Worm (Caenorhabditis elegans): ENCODE data around the gene C49C8.1.

Gene C49C8.1

DNA sequence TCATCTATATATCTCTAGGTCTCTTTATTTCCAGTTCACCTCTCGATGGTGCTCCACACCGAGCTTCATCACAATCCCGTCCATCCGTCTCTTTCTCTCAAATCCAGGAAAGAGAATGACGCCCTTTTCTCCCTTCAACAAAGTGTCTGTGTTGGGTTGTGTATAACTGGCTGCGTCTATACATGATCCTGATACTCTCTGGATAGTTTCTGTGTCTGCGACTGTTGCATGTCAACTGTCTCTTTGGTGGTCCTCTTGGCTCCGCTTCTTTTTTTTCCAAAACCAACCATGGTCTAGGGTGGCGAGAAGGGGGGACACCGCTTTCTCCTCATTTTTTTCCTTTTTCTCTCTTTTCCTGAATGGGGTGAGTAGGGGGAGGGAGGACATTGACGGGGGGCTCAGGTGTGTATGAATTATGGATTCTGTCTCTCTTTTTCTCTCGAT, 24.7 kb upstream of the C49C8.1 start:
- no peak for TF ChIP-seq W03F9.2 (tag; optimal IDR thresholded peaks at IDR 0.05)
- peak; percentile 67 for TF ChIP-seq him-1 (tag; optimal IDR thresholded peaks at IDR 0.05)
- no peak for TF ChIP-seq dao-5 (tag; optimal IDR thresholded peaks at IDR 0.05)

DNA sequence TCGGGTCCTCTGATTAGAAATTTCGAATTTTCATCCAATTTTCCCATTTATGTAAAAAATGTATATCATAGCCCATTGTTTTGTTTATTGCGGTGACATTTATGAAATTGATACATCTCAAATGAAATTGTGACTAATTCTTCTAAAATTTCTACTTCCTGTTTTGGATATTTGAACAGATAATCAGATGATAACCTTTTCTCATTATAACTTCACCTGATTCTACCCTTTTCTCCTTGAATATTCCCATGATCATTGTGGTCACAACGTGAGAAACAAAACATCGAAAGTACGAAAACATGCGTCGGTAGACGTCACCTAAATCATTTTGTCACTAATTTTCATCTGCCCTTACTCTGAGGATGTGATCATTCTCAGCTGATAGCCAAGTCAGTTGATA, 24.1 kb upstream of the C49C8.1 start:
- TF ChIP-seq dao-5 (tag; optimal IDR thresholded peaks at IDR 0.05): no peak
- no peak for TF ChIP-seq W03F9.2 (tag; optimal IDR thresholded peaks at IDR 0.05)

DNA sequence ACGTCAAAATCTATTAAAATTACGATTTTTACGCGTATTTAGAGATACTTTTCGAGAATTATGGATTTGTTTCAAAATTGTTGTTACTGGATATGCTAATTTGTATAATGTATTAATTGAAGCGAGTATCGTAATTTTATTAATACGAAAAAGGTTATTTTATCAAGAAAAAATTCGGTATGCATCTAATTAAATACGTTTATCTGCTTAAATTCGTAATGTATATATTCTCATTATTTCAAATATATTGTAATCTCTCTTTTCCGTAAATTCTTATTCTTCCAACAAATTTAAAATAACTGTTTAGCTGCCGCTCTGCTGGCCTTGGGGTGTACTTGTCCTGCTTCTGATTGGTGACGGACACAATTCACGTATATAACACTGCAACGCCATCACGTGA, 23.3 kb upstream of the C49C8.1 start, which contains the start of gene dgk-4:
dgk-4 (plus strand) TSS at position 301 of the 400 bp plus-strand sequence.
- TF ChIP-seq dao-5 (tag; optimal IDR thresholded peaks at IDR 0.05) (no peak), him-1 (tag; optimal IDR thresholded peaks at IDR 0.05) (no peak), W03F9.2 (tag; optimal IDR thresholded peaks at IDR 0.05) (no peak)

DNA sequence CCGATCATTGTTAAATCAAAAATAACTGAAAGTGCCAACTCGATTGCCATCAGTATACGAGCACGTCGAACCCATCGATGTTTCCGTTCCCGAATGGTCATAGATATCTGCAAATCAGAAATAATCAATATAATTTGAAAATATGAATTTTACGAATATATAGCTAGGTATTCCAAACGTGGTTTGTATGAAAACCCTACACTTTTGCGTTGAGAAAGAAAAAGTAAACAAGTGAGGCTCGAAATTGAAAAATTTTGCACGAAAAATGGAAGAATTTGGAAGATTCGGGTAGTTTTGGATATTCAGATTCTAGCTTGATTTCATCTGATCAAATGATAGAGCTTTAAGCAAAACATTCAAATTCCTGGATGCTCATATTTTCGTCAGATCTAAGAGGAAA, 15.6 kb upstream of the C49C8.1 start, which contains the start of gene F42A9.9:
F42A9.9 (minus strand) TSS at position 101 of the 400 bp plus-strand sequence.
- no peak for TF ChIP-seq him-1 (tag; optimal IDR thresholded peaks at IDR 0.05)
- no peak for TF ChIP-seq W03F9.2 (tag; optimal IDR thresholded peaks at IDR 0.05)
- TF ChIP-seq dao-5 (tag; optimal IDR thresholded peaks at IDR 0.05): no peak

DNA sequence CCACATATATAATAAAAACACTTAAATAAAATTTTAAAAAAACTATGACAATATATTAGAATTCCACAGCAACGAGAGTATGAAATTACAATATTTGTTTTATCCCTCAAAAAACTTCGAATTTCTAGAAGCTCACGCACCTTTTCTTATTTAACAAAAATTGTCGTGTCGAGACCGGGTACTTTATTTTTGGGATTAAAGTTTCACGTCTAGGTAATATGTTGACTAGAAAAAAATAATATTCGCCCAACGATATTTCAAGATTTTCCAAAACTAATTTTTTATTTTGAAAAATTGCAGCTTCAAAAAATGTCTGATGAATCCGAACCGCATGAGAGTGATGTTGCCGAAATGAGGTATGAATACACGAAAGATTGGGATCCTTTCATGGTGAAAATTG, 9.9 kb upstream of the C49C8.1 start, which contains the start of gene C49C8.3:
C49C8.3 (plus strand) TSS at position 301 of the 400 bp plus-strand sequence.
- no peak for TF ChIP-seq him-1 (tag; optimal IDR thresholded peaks at IDR 0.05)
- TF ChIP-seq W03F9.2 (tag; optimal IDR thresholded peaks at IDR 0.05): no peak
- no peak for TF ChIP-seq dao-5 (tag; optimal IDR thresholded peaks at IDR 0.05)

DNA sequence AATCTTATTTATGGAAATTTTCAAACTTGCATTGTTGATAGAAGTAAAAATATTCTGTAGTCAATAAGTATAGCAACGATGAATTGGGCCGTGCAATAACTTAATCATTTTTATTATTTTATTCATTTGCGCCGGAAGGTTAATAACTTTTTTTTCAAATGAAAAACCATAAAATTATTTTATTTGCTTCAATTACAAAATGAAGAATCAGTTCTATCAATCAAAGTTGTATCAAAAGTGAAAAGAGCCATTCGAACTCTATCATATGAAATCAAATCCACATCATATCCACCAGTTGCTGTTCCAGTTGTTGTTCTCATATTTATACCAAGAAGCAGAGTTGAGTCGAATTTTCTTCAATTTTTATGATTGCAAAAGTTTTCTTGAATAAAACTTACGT, 5.9 kb upstream of the C49C8.1 start, which contains the start of gene cyp-33E1:
cyp-33E1 (minus strand) TSS at position 101 of the 400 bp plus-strand sequence.
- TF ChIP-seq him-1 (tag; optimal IDR thresholded peaks at IDR 0.05) (no peak), dao-5 (tag; optimal IDR thresholded peaks at IDR 0.05) (no peak), W03F9.2 (tag; optimal IDR thresholded peaks at IDR 0.05) (no peak)

DNA sequence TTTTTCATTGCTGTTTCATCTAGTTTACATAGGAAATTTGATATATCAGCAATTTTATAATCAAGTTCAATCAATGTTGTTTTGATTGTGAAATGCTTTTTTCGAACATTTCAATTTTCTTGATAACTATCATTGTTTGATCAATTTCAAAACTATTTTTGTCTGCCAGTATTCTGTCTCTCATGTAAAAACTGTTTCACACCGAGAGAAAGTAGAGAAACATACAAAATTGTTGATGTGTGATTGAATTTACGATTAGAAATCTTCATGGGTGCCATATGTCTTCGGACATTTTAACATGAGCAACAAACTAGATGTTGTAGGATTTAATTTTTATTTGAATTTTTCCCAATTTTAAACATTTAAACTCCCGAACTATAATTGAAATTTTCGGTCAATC, 3.7 kb upstream of the C49C8.1 start, which contains the start of gene C49C8.2:
C49C8.2 (plus strand) TSS at position 393 of the 400 bp plus-strand sequence.
- TF ChIP-seq W03F9.2 (tag; optimal IDR thresholded peaks at IDR 0.05): no peak
- TF ChIP-seq him-1 (tag; optimal IDR thresholded peaks at IDR 0.05): no peak
- no peak for TF ChIP-seq dao-5 (tag; optimal IDR thresholded peaks at IDR 0.05)

DNA sequence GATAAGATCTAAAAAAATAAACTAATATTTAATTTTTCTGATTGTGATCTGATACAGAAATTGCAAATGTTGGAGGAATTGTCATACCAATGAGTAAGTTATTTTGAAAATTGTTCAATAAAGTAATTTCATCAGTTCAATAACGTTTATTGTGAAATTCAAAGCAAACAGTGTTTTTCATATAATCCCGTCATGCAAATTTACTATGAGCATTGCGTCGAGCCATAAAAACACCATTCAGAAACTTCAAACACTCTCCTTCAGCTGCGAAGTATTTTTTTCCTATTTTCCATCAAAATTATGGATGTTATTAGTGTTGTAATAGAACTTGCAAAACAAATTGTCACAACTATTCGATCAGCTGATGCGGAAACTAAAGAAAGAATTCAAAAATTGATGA, 2.5 kb upstream of the C49C8.1 start, which contains the start of gene C49C8.8:
C49C8.8 (plus strand) TSS at position 301 of the 400 bp plus-strand sequence.
- TF ChIP-seq W03F9.2 (tag; optimal IDR thresholded peaks at IDR 0.05): no peak
- TF ChIP-seq him-1 (tag; optimal IDR thresholded peaks at IDR 0.05): no peak
- TF ChIP-seq dao-5 (tag; optimal IDR thresholded peaks at IDR 0.05): no peak

DNA sequence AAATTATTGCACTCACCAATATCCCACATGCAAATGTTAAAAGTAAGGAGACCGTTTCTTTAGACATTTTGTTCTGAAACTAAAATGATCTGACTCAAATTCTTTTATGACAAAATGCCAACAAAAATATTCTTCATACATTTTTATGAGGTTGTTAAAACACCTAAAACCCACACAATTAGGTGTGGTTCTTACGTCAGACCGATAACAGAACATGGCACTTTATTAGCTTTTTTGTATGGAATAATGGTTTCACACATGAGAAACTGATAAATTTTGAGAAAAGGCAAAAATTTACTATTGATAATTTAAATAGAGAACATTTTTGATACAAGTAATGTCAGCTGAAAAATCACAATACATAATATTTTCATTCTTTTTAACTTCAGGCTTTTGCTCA, 786 bp upstream of the C49C8.1 start, which contains the start of gene C49C8.5:
C49C8.5 (minus strand) TSS at position 73 of the 400 bp plus-strand sequence.
- no peak for TF ChIP-seq him-1 (tag; optimal IDR thresholded peaks at IDR 0.05)
- TF ChIP-seq W03F9.2 (tag; optimal IDR thresholded peaks at IDR 0.05): no peak
- TF ChIP-seq dao-5 (tag; optimal IDR thresholded peaks at IDR 0.05): no peak

DNA sequence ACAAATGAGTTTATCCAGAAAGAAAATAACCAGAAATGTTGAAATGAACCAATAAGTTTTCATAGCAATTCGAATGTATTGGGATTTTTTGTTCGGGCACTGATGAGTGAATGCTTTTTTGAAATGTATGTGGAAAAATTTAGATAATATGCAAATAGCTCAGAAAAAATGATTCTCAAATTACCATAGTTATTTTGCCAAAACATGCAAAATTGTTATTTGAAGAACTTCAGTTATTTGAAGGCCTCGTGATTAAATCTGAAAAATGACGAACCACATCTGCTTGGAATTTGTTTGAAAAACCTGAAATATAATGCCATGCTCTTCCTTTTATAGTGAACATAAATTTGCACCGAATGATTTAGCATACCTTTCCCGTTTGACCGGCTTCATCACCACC, 3.7 kb downstream of the C49C8.1 start, which contains the start of gene C49C8.6:
C49C8.6 (minus strand) TSS at position 101 of the 400 bp plus-strand sequence.
- no peak for TF ChIP-seq him-1 (tag; optimal IDR thresholded peaks at IDR 0.05)
- TF ChIP-seq W03F9.2 (tag; optimal IDR thresholded peaks at IDR 0.05): no peak
- TF ChIP-seq dao-5 (tag; optimal IDR thresholded peaks at IDR 0.05): no peak

DNA sequence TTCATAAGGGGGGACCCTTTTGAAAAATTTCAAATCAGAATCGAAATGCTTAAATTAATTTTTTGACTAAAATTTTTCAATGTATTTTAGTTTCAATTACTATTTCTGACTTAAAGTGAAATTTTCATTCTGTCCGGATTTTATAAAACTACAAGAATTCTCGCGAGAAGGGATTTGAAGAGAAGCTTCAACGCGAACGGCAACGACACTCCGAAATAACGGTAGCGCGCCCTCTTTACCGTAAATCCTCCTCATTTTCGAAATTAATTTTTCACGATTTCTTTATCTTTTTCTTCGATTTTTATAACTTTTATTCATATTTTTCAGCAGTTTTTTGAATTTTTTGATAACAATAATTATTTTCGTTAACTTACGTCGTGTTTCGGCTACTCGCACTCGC, 11.4 kb downstream of the C49C8.1 start:
- TF ChIP-seq him-1 (tag; optimal IDR thresholded peaks at IDR 0.05) (no peak), dao-5 (tag; optimal IDR thresholded peaks at IDR 0.05) (no peak), W03F9.2 (tag; optimal IDR thresholded peaks at IDR 0.05) (no peak)

DNA sequence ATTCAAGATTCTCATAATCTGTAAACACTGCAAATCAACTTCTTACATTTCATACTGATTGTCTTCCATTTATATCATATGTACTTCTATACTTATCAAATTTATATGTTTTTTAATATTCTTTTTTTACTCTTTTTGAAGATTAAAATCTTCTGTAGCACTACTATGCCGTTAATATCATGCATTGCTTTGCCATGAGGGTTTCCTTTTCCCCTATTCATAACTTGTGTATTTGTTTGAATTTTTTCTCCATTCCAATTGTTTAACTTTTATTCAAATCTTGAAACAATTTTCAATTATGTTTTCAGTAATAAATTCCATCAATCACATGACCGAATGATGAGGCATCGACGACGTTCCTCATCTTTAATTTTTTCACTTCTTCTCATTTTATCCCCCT, 14.3 kb downstream of the C49C8.1 start, which contains the start of gene cdh-5:
cdh-5 (plus strand) TSS at position 301 of the 400 bp plus-strand sequence.
- TF ChIP-seq W03F9.2 (tag; optimal IDR thresholded peaks at IDR 0.05): no peak
- TF ChIP-seq him-1 (tag; optimal IDR thresholded peaks at IDR 0.05): no peak
- no peak for TF ChIP-seq dao-5 (tag; optimal IDR thresholded peaks at IDR 0.05)

DNA sequence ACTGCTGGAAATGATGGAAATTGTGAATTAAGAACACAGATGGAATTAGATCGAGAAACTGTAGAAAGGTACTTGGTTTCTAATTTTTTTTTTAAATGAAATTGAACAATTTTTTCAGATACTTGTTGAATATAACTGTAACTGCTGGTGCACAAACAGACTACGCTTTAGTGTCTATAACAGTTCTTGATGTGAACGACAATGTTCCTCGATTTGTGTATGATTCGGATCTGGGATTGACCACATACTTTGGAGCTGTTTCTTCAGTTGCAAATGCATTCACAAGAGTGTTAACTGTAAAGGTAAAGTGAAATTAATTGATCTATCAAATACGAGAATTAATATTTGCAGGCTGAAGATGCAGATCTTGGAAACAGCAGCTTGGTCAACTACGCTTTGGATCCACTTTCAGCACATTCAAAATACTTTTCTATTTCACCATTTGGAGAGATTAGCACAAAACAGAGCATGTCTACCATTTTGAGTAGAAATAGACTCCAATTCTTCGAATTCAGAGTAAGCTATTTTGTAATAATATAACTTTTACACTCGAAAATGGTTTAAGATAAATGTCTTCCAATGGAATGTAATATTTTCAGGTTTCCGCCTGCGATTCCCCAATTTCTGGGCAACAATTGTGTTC, 19.5 kb downstream of the C49C8.1 start:
- TF ChIP-seq him-1 (tag; optimal IDR thresholded peaks at IDR 0.05): no peak
- no peak for TF ChIP-seq W03F9.2 (tag; optimal IDR thresholded peaks at IDR 0.05)
- no peak for TF ChIP-seq dao-5 (tag; optimal IDR thresholded peaks at IDR 0.05)

DNA sequence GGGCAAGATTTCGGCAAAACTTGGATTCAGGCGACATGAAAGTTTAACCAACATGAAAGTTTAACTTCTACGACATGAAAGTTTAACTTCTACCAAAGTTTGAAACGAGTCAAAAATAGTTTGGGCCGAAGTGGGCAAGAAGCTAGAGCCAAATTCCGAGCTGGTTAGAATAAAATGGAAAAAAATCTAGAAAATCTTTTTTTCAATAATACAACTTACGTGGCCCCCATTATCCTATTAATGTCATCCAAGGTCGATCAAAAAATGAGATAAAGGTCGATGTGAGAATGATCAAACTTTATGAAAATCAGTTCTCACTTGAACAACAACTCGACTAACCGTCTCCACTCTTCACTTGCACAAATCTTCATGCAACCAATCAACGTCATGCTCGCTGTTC, 22.9 kb downstream of the C49C8.1 start, which contains the start of gene F08B4.8:
F08B4.8 (plus strand) TSS at position 301 of the 400 bp plus-strand sequence.
- TF ChIP-seq dao-5 (tag; optimal IDR thresholded peaks at IDR 0.05) (no peak), him-1 (tag; optimal IDR thresholded peaks at IDR 0.05) (no peak), W03F9.2 (tag; optimal IDR thresholded peaks at IDR 0.05) (no peak)
